Worm (Caenorhabditis elegans) whole organism, L3 larva: ENCODE measurements around the gene rabr-1.

Experiments
- aly-2 ChIP-seq: fragments of 150-350 bp; optimal IDR thresholded peaks from 2 replicates; lab custom pipeline; 2014; ENCODE audit warnings: missing biosample characterization, missing genetic modification characterization
- elt-3 ChIP-seq, 3 experiments: fragments of 150-350 bp in 1 of 3; sonication (generic microtip) in 2 of 3; optimal IDR thresholded peaks; 2 replicates in 2 of 3; 4 replicates in 1 of 3; lab custom pipeline; 2014 to 2017; ENCODE audit warnings: missing biosample characterization in 3 of 3, missing genetic modification characterization in 3 of 3
- fkh-10 ChIP-seq: sonication (generic microtip); optimal IDR thresholded peaks from 2 replicates; lab custom pipeline; 2017; ENCODE audit warnings: missing biosample characterization, missing genetic modification reagents, missing genetic modification characterization
- fos-1 ChIP-seq: fragments of 150-350 bp; optimal IDR thresholded peaks from 2 replicates; lab custom pipeline; 2014; ENCODE audit warnings: missing biosample characterization, missing genetic modification characterization
- nhr-67 ChIP-seq: fragments of 150-350 bp; optimal IDR thresholded peaks from 2 replicates; lab custom pipeline; 2014; ENCODE audit warnings: missing biosample characterization, missing genetic modification characterization
- nhr-76 ChIP-seq: fragments of 150-350 bp; sonication (generic microtip); optimal IDR thresholded peaks from 5 replicates; lab custom pipeline; 2014; ENCODE audit warnings: missing biosample characterization, missing genetic modification characterization
- zag-1 ChIP-seq: fragments of 150-350 bp; optimal IDR thresholded peaks from 2 replicates; lab custom pipeline; 2014; ENCODE audit warnings: missing biosample characterization, missing genetic modification characterization

DNA sequence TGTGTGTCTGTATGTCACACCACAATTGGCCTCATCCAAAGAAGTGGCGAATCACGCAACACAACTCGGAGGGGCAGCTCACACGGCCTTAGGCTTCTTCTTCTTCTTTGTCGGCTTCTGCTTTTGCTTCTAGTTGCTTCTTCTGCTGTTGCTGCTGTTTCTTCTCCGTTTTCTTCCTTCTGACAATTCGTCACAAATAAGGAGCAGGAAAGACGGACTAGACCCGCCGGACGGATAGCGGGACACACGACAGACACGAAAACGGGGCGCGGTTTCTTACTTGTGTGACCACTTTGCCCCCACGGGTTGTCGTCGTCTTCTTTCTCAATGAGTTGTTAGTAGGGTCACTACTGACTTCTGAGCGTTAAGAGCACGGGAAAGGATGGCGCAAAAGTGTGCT is 39.8 kb upstream of the rabr-1 start:
- TF ChIP-seq fos-1 (tag; lab: Kevin White, UChicago) (no peak), zag-1 (tag; lab: Kevin White, UChicago) (no peak), aly-2 (no peak), nhr-76 (no peak), fkh-10 (peak; percentile 71), nhr-67 (tag; lab: Kevin White, UChicago) (no peak), elt-3 (tag; optimal IDR thresholded peaks at IDR 0.05; lab: Kevin White, UChicago) (no peak)
